Fruit fly (Drosophila melanogaster) whole organism, embryonic: ENCODE data around the gene CG8958.

Source experiments
- CG10979 ChIP-seq: fragments of 200-800 bp; sonication (Bioruptor generic); optimal IDR thresholded peaks from 2 replicates; lab custom pipeline; 2018; ENCODE audit warnings: missing biosample characterization, mild to moderate bottlenecking, missing genetic modification characterization, moderate library complexity
- CG15696 ChIP-seq: fragments of 200-800 bp; sonication (Bioruptor generic); optimal IDR thresholded peaks from 2 replicates; lab custom pipeline; 2019; ENCODE audit warnings: missing biosample characterization, mild to moderate bottlenecking, missing genetic modification characterization, moderate library complexity
- CG1602 ChIP-seq: fragments of 200-800 bp; sonication (Bioruptor generic); optimal IDR thresholded peaks from 3 replicates; lab custom pipeline; 2016; ENCODE audit warnings: missing biosample characterization, missing genetic modification characterization
- Neu2 ChIP-seq: fragments of 200-800 bp; sonication (Bioruptor generic); optimal IDR thresholded peaks from 3 replicates; lab custom pipeline; 2016; ENCODE audit warnings: missing biosample characterization, missing genetic modification characterization, borderline replicate concordance
- exex ChIP-seq: fragments of 200-800 bp; sonication (Bioruptor generic); optimal IDR thresholded peaks from 4 replicates; lab custom pipeline; 2018; ENCODE audit warnings: missing biosample characterization, mild to moderate bottlenecking, missing genetic modification characterization, moderate library complexity

DNA sequence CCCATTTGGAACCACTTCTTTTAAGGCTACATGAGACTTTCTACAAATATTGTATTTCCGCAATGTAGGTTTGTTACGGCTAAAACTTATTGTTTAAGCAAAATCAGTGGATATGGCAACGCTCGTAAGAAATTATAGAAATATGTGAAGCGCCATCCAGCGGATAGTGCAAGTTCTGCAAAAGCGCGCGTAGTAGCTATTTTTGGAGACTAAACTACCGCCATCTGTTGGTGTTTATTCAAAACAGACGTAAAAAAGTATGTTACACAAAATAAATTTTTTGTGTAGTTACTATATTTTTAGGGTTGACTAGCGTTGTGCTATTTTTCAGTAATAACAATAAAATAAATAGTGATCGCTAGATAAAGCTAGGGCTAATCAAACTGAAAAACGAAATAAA lies 22.7 kb downstream of the CG8958 start:
- TF ChIP-seq CG15696 = peak; percentile 26
- no peak for TF ChIP-seq CG1602 (GFP tag; lab: Kevin White, UChicago)
- TF ChIP-seq Neu2 (GFP tag; lab: Kevin White, UChicago) = no peak
- peak; percentile 55 for TF ChIP-seq CG10979 (tag; lab: Kevin White, UChicago)
- peak; percentile 33 for TF ChIP-seq exex
